Worm (Caenorhabditis elegans) whole organism, young adult: ENCODE results near the gene grk-2.

Source experiments
- F52B5.7 ChIP-seq: sonication (generic microtip); optimal IDR thresholded peaks from 2 replicates; lab custom pipeline; 2016; ENCODE audit warnings: mild to moderate bottlenecking, missing genetic modification characterization, missing compliant biosample characterization
- Y67H2A.10 ChIP-seq: fragments of 200-800 bp; sonication (Bioruptor generic); conservative IDR thresholded peaks from 2 replicates; pipeline ENCODE4 v1.3.6; 2022; ENCODE audit warnings: missing genetic modification reagents, missing genetic modification characterization, missing compliant biosample characterization
- ama-1 ChIP-seq, 3 experiments: fragments of 150-350 bp in 1 of 3; sonication (generic microtip) in 2 of 3; optimal IDR thresholded peaks; 2 replicates each; lab custom pipeline; 2014 to 2018; ENCODE audit warnings: missing biosample characterization in 2 of 3, missing genetic modification characterization in 2 of 3, missing genetic modification reagents in 2 of 3
- dpff-1 ChIP-seq: sonication (generic microtip); optimal IDR thresholded peaks from 2 replicates; lab custom pipeline; 2017; ENCODE audit warnings: mild to moderate bottlenecking, missing genetic modification characterization, missing compliant biosample characterization
- egl-44 ChIP-seq: fragments of 200-800 bp; sonication (Bioruptor generic); IDR thresholded peaks from 2 replicates; pipeline ENCODE4 v1.3.6; 2022; ENCODE audit warnings: missing genetic modification reagents, missing genetic modification characterization, missing compliant biosample characterization

DNA sequence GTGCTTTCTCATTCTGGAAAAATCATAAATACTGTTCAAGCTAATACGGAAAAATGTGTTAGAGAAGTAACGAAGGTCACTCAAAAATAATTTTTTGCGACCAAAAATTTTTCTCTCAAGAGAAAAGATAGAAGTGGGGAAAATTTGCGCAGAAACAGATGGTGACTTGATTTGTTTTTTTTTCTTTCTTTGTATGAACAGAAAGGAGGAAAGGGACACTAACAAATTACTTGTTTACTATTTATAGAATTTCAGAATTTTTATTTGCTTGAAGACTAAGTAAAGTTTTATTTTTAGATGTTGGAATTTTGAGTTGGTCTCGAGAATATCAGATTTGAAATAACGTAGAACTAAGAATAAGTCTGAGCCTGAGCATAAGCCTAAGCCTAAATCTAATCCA is 7.4 kb downstream of the grk-2 start, which contains the start of gene W02B3.4:
- TF ChIP-seq egl-44 (GFP tag; lab: Robert Waterston, UW) (no peak), F52B5.7 (tag; lab: Kevin White, UChicago) (no peak), ama-1 (optimal IDR thresholded peaks at IDR 0.05; lab: Kevin White, UChicago) (no peak), ama-1 (GFP tag; optimal IDR thresholded peaks at IDR 0.05; lab: Kevin White, UChicago) (no peak), dpff-1 (tag; lab: Kevin White, UChicago) (no peak), Y67H2A.10 (GFP tag; lab: Robert Waterston, UW) (no peak)
